Fruit fly (Drosophila melanogaster): Measurements from ENCODE around the gene CkIIalpha-i3.
A peak's percentile ranks its signal among the peaks of the same experiment; 100 is the strongest.

CkIIalpha-i3 gene

dm6 chr3L:725527-726191 lies 15.3 kb upstream of the CkIIalpha-i3 start (continued):
- TF ChIP-seq topi (GFP tag; optimal IDR thresholded peaks at IDR 0.05), result peak; percentile 91
- TF ChIP-seq Gug (GFP tag; IDR thresholded peaks at IDR 0.05), result no peak
- TF ChIP-seq dsx (GFP tag; optimal IDR thresholded peaks at IDR 0.05; ENCODE audit: poor library complexity, severe bottlenecking), result peak; percentile 38
- peak; percentile 61 for TF ChIP-seq Eip75B (GFP tag; optimal IDR thresholded peaks at IDR 0.05)
- peak; percentile 70 for TF ChIP-seq Sox15 (GFP tag; optimal IDR thresholded peaks at IDR 0.05)
- TF ChIP-seq CG6163 (GFP tag; IDR thresholded peaks at IDR 0.05), result peak; percentile 83
- peak; percentile 88 for TF ChIP-seq Smox (GFP tag; optimal IDR thresholded peaks at IDR 0.05)
- TF ChIP-seq CG3032 (tag; optimal IDR thresholded peaks at IDR 0.05), result peak; percentile 57
- peak; percentile 83 for TF ChIP-seq CG3919 (GFP tag; optimal IDR thresholded peaks at IDR 0.05)
- TF ChIP-seq dac (GFP tag; optimal IDR thresholded peaks at IDR 0.05), result no peak
- TF ChIP-seq pdm3 (GFP tag; optimal IDR thresholded peaks at IDR 0.05), result peak; percentile 78
- no peak for TF ChIP-seq CG4318 (GFP tag; optimal IDR thresholded peaks at IDR 0.05)
- TF ChIP-seq fd85E (GFP tag; optimal IDR thresholded peaks at IDR 0.05), result no peak
- TF ChIP-seq esn (GFP tag; optimal IDR thresholded peaks at IDR 0.05), result peak; percentile 93
- peak; percentile 58 for TF ChIP-seq CG6854 (GFP tag; optimal IDR thresholded peaks at IDR 0.05)
- TF ChIP-seq CG16779 (tag; optimal IDR thresholded peaks at IDR 0.05), result no peak
- TF ChIP-seq CG34406 (GFP tag; optimal IDR thresholded peaks at IDR 0.05), result peak; percentile 79
- peak; percentile 26 for TF ChIP-seq CG32006 (GFP tag; optimal IDR thresholded peaks at IDR 0.05)
- TF ChIP-seq salr (GFP tag; optimal IDR thresholded peaks at IDR 0.05), result peak; percentile 14 to 38
- peak; percentile 92 for TF ChIP-seq Hr39 (GFP tag; optimal IDR thresholded peaks at IDR 0.05)
- TF ChIP-seq ss (GFP tag; optimal IDR thresholded peaks at IDR 0.05), result peak; percentile 54 to 70
- TF ChIP-seq CG11902 (GFP tag; optimal IDR thresholded peaks at IDR 0.05), result peak; percentile 71
- TF ChIP-seq CG6276 (GFP tag; optimal IDR thresholded peaks at IDR 0.05), result no peak
- TF ChIP-seq Lpt (GFP tag; optimal IDR thresholded peaks at IDR 0.05), result no peak
- TF ChIP-seq CG1621 (tag; optimal IDR thresholded peaks at IDR 0.05), result peak; percentile 72
- peak; percentile 84 for TF ChIP-seq CG6792 (GFP tag; optimal IDR thresholded peaks at IDR 0.05)
- TF ChIP-seq CG8632 (GFP tag; optimal IDR thresholded peaks at IDR 0.05), result peak; percentile 64
- TF ChIP-seq CG11762 (GFP tag; optimal IDR thresholded peaks at IDR 0.05; ENCODE audit: insufficient read depth), result peak; percentile 32
- peak; percentile 61 for TF ChIP-seq CG6808 (GFP tag; optimal IDR thresholded peaks at IDR 0.05)
- peak; percentile 49 for TF ChIP-seq fd59A (GFP tag; optimal IDR thresholded peaks at IDR 0.05)
- TF ChIP-seq CG15336 (GFP tag; IDR thresholded peaks at IDR 0.05), result no peak
- TF ChIP-seq CG10631 (GFP tag; optimal IDR thresholded peaks at IDR 0.05), result peak; percentile 69
- TF ChIP-seq net (GFP tag; optimal IDR thresholded peaks at IDR 0.05), result peak; percentile 44
- peak; percentile 94 for TF ChIP-seq Met (GFP tag; optimal IDR thresholded peaks at IDR 0.05)
- TF ChIP-seq Hr4 (GFP tag; optimal IDR thresholded peaks at IDR 0.05), result peak; percentile 32
- TF ChIP-seq vri (GFP tag; optimal IDR thresholded peaks at IDR 0.05), result peak; percentile 75
- peak; percentile 78 for TF ChIP-seq OdsH (GFP tag; optimal IDR thresholded peaks at IDR 0.05)
- TF ChIP-seq CG10669 (GFP tag; optimal IDR thresholded peaks at IDR 0.05), result peak; percentile 73

- TF ChIP-seq net (GFP tag; optimal IDR thresholded peaks at IDR 0.05) (peak; percentile 92), CG16779 (tag; optimal IDR thresholded peaks at IDR 0.05) (peak; percentile 92), fd85E (GFP tag; optimal IDR thresholded peaks at IDR 0.05) (peak; percentile 82), Gug (GFP tag; IDR thresholded peaks at IDR 0.05) (peak; percentile 90), Hr38 (GFP tag; optimal IDR thresholded peaks at IDR 0.05) (no peak), eg (GFP tag; IDR thresholded peaks at IDR 0.05) (peak; percentile 93), CG4318 (GFP tag; optimal IDR thresholded peaks at IDR 0.05) (peak; percentile 80), pdm3 (GFP tag; optimal IDR thresholded peaks at IDR 0.05) (peak; percentile 91), esn (GFP tag; optimal IDR thresholded peaks at IDR 0.05) (peak; percentile 98), fkh (GFP tag; optimal IDR thresholded peaks at IDR 0.05) (peak; percentile 97), CG8319 (GFP tag; optimal IDR thresholded peaks at IDR 0.05) (peak; percentile 91), salr (GFP tag; optimal IDR thresholded peaks at IDR 0.05) (peak; percentile 77 to 83), CG34406 (GFP tag; optimal IDR thresholded peaks at IDR 0.05) (peak; percentile 92), CG11762 (GFP tag; optimal IDR thresholded peaks at IDR 0.05; ENCODE audit: insufficient read depth) (peak; percentile 88), acj6 (GFP tag; optimal IDR thresholded peaks at IDR 0.05) (peak; percentile 93), topi (GFP tag; optimal IDR thresholded peaks at IDR 0.05) (peak; percentile 95), Ets21C (GFP tag; optimal IDR thresholded peaks at IDR 0.05) (peak; percentile 93), Met (GFP tag; optimal IDR thresholded peaks at IDR 0.05) (peak; percentile 95), dac (GFP tag; optimal IDR thresholded peaks at IDR 0.05) (peak; percentile 81), CG3032 (tag; optimal IDR thresholded peaks at IDR 0.05) (peak; percentile 90), CG10631 (GFP tag; optimal IDR thresholded peaks at IDR 0.05) (peak; percentile 95), Smox (GFP tag; optimal IDR thresholded peaks at IDR 0.05) (peak; percentile 93), CG6163 (GFP tag; IDR thresholded peaks at IDR 0.05) (peak; percentile 98), CG3919 (GFP tag; optimal IDR thresholded peaks at IDR 0.05) (peak; percentile 92), CG6276 (GFP tag; optimal IDR thresholded peaks at IDR 0.05) (peak; percentile 85), Sox102F (GFP tag; optimal IDR thresholded peaks at IDR 0.05) (peak; percentile 95)
Observed at dm6 chr3L:724518-725341, 14.3 kb upstream of the CkIIalpha-i3 start.

Data from whole organism, prepupa.